Fruit fly (Drosophila melanogaster) whole organism, embryonic: ENCODE measurements around the gene CG7582.
A peak's percentile ranks its signal among the peaks of the same experiment; 100 is the strongest.

Experiments
- CG10431 ChIP-seq: fragments of 200-800 bp; sonication (Bioruptor generic); optimal IDR thresholded peaks from 3 replicates; lab custom pipeline; 2018; ENCODE audit warnings: missing biosample characterization, mild to moderate bottlenecking, missing genetic modification characterization
- CG10565 ChIP-seq: fragments of 200-800 bp; sonication (Bioruptor generic); optimal IDR thresholded peaks from 3 replicates; lab custom pipeline; 2016; ENCODE audit warnings: missing biosample characterization, mild to moderate bottlenecking, missing genetic modification characterization
- CG8388 ChIP-seq: fragments of 200-800 bp; sonication (Bioruptor generic); optimal IDR thresholded peaks from 2 replicates; lab custom pipeline; 2019; ENCODE audit warnings: missing biosample characterization, mild to moderate bottlenecking, missing genetic modification characterization, moderate library complexity
- CkIIα-i1 ChIP-seq: fragments of 200-800 bp; sonication (Bioruptor generic); IDR thresholded peaks from 2 replicates; pipeline ENCODE4 v1.3.6; 2022; ENCODE audit warnings: missing biosample characterization, missing genetic modification characterization
- E2f1 ChIP-seq: fragments of 200-800 bp; sonication (Bioruptor generic); IDR thresholded peaks from 2 replicates; pipeline ENCODE4 v1.3.6; 2022; ENCODE audit warnings: missing biosample characterization, missing genetic modification characterization
- YL-1 ChIP-seq: fragments of 200-800 bp; sonication (Bioruptor generic); optimal IDR thresholded peaks from 3 replicates; lab custom pipeline; 2017; ENCODE audit warnings: missing biosample characterization, mild to moderate bottlenecking, missing genetic modification characterization
- en ChIP-seq: fragments of 200-800 bp; sonication (Bioruptor generic); optimal IDR thresholded peaks from 2 replicates; lab custom pipeline; 2016; ENCODE audit warnings: missing biosample characterization, missing genetic modification characterization
- kah ChIP-seq: fragments of 200-800 bp; sonication (Bioruptor generic); optimal IDR thresholded peaks from 2 replicates; lab custom pipeline; 2018; ENCODE audit warnings: missing biosample characterization, mild to moderate bottlenecking, missing genetic modification characterization
- knrl ChIP-seq: fragments of 200-800 bp; sonication (Bioruptor generic); IDR thresholded peaks from 3 replicates; pipeline ENCODE4 v1.3.6; 2022; ENCODE audit warnings: missing biosample characterization, missing genetic modification characterization; ENCODE audit not compliant: partially characterized antibody
- tgo ChIP-seq: fragments of 200-800 bp; sonication (Bioruptor generic); IDR thresholded peaks from 3 replicates; pipeline ENCODE4 v1.3.6; 2022; ENCODE audit warnings: missing biosample characterization, missing genetic modification characterization
- trh ChIP-seq: fragments of 200-800 bp; sonication (Bioruptor generic); optimal IDR thresholded peaks from 2 replicates; lab custom pipeline; 2016; ENCODE audit warnings: missing biosample characterization, missing genetic modification characterization

dm6 chr3R:29717519-29717918, 35.4 kb upstream of the CG7582 start:
- no peak for TF ChIP-seq YL-1
- no peak for TF ChIP-seq CkIIα-i1
- TF ChIP-seq E2f1, result 0 out of 2 replicates have a peak, but pooled peaks have one; percentile 15
- TF ChIP-seq CG10565 (GFP tag; lab: Kevin White, UChicago), result no peak
- no peak for TF ChIP-seq CG10431 (GFP tag; lab: Kevin White, UChicago)
- no peak for TF ChIP-seq knrl
- TF ChIP-seq trh (GFP tag; lab: Kevin White, UChicago), result no peak
- no peak for TF ChIP-seq en
- TF ChIP-seq CG8388 (GFP tag; lab: Kevin White, UChicago), result peak; percentile 53
- TF ChIP-seq kah, result no peak
- TF ChIP-seq tgo (GFP tag; lab: Robert Waterston, UW), result no peak
